Fruit fly (Drosophila melanogaster) whole organism, adult: ENCODE results near the gene Ir31a.

Experiments
- CG11617 ChIP-seq: fragments of 200-800 bp; sonication (Bioruptor generic); optimal IDR thresholded peaks from 2 replicates; lab custom pipeline; 2017; ENCODE audit warnings: mild to moderate bottlenecking, missing biosample characterization, missing genetic modification reagents, missing genetic modification characterization
- CG12768 ChIP-seq: fragments of 200-800 bp; sonication (Bioruptor generic); optimal IDR thresholded peaks from 2 replicates; lab custom pipeline; 2017; ENCODE audit warnings: missing biosample characterization, missing genetic modification characterization, mild to moderate bottlenecking, moderate library complexity, missing genetic modification reagents
- CG14711 ChIP-seq: fragments of 200-800 bp; sonication (Bioruptor generic); optimal IDR thresholded peaks from 2 replicates; lab custom pipeline; 2018; ENCODE audit warnings: missing biosample characterization, mild to moderate bottlenecking, missing genetic modification characterization, moderate library complexity
- CG1620 ChIP-seq: fragments of 200-800 bp; sonication (Bioruptor generic); optimal IDR thresholded peaks from 2 replicates; lab custom pipeline; 2016; ENCODE audit warnings: missing biosample characterization, missing genetic modification characterization
- CG33017 ChIP-seq: fragments of 200-800 bp; sonication (Bioruptor generic); optimal IDR thresholded peaks from 2 replicates; lab custom pipeline; 2018; ENCODE audit warnings: missing biosample characterization, mild to moderate bottlenecking, missing genetic modification characterization, moderate library complexity
- CG5204 ChIP-seq: fragments of 200-800 bp; sonication (Bioruptor generic); optimal IDR thresholded peaks from 2 replicates; lab custom pipeline; 2016; ENCODE audit warnings: missing biosample characterization, missing genetic modification characterization
- CG7045 ChIP-seq: fragments of 200-800 bp; sonication (Bioruptor generic); optimal IDR thresholded peaks from 2 replicates; lab custom pipeline; 2017; ENCODE audit warnings: missing biosample characterization, mild to moderate bottlenecking, missing genetic modification characterization
- CG7101 ChIP-seq: fragments of 200-800 bp; sonication (Bioruptor generic); optimal IDR thresholded peaks from 2 replicates; lab custom pipeline; 2018; ENCODE audit warnings: missing biosample characterization, mild to moderate bottlenecking, missing genetic modification characterization, moderate library complexity
- Clk ChIP-seq: fragments of 200-800 bp; sonication (Bioruptor generic); optimal IDR thresholded peaks from 2 replicates; lab custom pipeline; 2017; ENCODE audit warnings: missing biosample characterization, missing genetic modification characterization
- Crg-1 ChIP-seq: fragments of 200-800 bp; sonication (Bioruptor generic); optimal IDR thresholded peaks from 2 replicates; lab custom pipeline; 2016; ENCODE audit warnings: missing biosample characterization, missing genetic modification characterization
- Hr96 ChIP-seq: fragments of 200-800 bp; sonication (Bioruptor generic); optimal IDR thresholded peaks from 2 replicates; lab custom pipeline; 2016; ENCODE audit warnings: missing biosample characterization, missing genetic modification characterization
- Mnt ChIP-seq: fragments of 200-800 bp; sonication (Bioruptor generic); optimal IDR thresholded peaks from 2 replicates; lab custom pipeline; 2016; ENCODE audit warnings: missing biosample characterization, mild to moderate bottlenecking, missing genetic modification characterization
- bab1 ChIP-seq: fragments of 200-800 bp; sonication (Bioruptor generic); optimal IDR thresholded peaks from 3 replicates; lab custom pipeline; 2019; ENCODE audit warnings: missing biosample characterization, mild to moderate bottlenecking, missing genetic modification characterization, moderate library complexity
- cic ChIP-seq: fragments of 200-800 bp; sonication (Bioruptor generic); optimal IDR thresholded peaks from 2 replicates; lab custom pipeline; 2017; ENCODE audit warnings: missing biosample characterization, mild to moderate bottlenecking, missing genetic modification characterization, moderate library complexity
- cnc ChIP-seq, 2 experiments: fragments of >200 bp; optimal IDR thresholded peaks; 2 replicates each; lab custom pipeline; 2017
- kay ChIP-seq: fragments of 200-800 bp; sonication (Bioruptor generic); peaks from one replicate; lab custom pipeline; 2016; ENCODE audit warnings: missing biosample characterization, missing genetic modification characterization, borderline replicate concordance
- ovo ChIP-seq: fragments of 200-800 bp; sonication (Bioruptor generic); optimal IDR thresholded peaks from 2 replicates; lab custom pipeline; 2016; ENCODE audit warnings: missing biosample characterization, missing genetic modification characterization
- pad ChIP-seq: fragments of 200-800 bp; sonication (Bioruptor generic); optimal IDR thresholded peaks from 3 replicates; lab custom pipeline; 2017; ENCODE audit warnings: missing biosample characterization, missing genetic modification characterization, mild to moderate bottlenecking, moderate library complexity, missing genetic modification reagents
- tj ChIP-seq: fragments of 200-800 bp; sonication (Bioruptor generic); optimal IDR thresholded peaks from 3 replicates; lab custom pipeline; 2017; ENCODE audit warnings: missing biosample characterization, mild to moderate bottlenecking, missing genetic modification characterization, moderate library complexity
- toe ChIP-seq: fragments of 200-800 bp; sonication (Bioruptor generic); optimal IDR thresholded peaks from 2 replicates; lab custom pipeline; 2016; ENCODE audit warnings: missing biosample characterization, missing genetic modification characterization

The Ir31a gene

DNA sequence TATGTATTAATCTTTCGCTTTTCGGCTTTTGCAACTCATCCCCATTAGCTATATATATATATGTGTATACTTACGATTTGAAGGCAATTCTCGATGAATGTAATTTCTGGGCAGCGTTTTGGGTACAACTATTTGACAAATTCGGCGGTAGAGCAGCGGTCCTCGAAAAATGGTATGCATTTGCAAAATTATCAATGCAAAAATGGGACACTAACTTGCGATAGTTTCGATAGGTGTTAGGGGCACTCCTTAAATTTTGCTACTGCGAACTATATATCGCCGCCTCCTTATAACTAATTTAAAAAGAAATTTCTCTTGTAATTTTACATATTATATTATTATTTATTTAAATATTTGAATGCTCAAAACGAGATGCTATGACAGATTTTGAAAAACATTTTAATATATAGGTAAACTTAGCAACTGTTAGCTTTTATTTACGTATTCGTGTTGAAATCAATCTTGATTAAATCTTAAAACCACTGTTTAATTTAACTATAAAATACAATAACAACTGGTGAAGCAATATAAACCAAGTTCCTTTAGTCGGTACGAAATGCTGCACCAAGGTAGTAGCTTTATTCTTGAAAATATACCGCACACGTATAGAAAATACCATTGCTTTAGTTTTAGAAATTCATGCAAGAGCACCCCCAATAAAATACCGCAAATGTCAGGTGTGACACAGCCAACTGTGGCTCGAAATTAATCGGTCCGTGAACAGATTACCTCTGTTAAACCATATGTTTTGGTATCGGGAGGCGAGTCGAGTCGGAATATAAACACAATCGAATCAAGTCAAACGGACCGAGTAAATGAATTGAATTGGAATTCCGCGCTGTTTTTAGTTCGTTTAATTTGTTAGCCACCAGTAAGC lies 8.1 kb downstream of the Ir31a start, which contains the start of the genes CG5355 and Klp31E:
TSS of gene CG5355 (minus strand) at position 213 of the 877 bp plus-strand sequence.
TSS of gene Klp31E (plus strand) at position 767 of the 877 bp plus-strand sequence.
- TF ChIP-seq CG7101 (tag; lab: Kevin White, UChicago) (peak; percentile 60), CG12768 (GFP tag; lab: Kevin White, UChicago) (peak; percentile 61), CG11617 (GFP tag; lab: Kevin White, UChicago) (peak; percentile 78), CG14711 (peak; percentile 47), toe (GFP tag; lab: Kevin White, UChicago) (no peak), Clk (peak; percentile 31), cnc (optimal IDR thresholded peaks at IDR 0.05; lab: Kevin White, UChicago) (peak in 1 of 2 experiments; percentile 37), ovo (no peak), Mnt (GFP tag; lab: Kevin White, UChicago) (peak; percentile 33), CG33017 (tag; lab: Kevin White, UChicago) (peak; percentile 41), pad (GFP tag; lab: Kevin White, UChicago) (peak; percentile 52), CG5204 (GFP tag; lab: Kevin White, UChicago) (no peak), tj (GFP tag; lab: Kevin White, UChicago) (peak; percentile 39), Crg-1 (GFP tag; lab: Kevin White, UChicago) (no peak), CG7045 (peak; percentile 64), CG1620 (GFP tag; lab: Kevin White, UChicago) (peak; percentile 46)

DNA sequence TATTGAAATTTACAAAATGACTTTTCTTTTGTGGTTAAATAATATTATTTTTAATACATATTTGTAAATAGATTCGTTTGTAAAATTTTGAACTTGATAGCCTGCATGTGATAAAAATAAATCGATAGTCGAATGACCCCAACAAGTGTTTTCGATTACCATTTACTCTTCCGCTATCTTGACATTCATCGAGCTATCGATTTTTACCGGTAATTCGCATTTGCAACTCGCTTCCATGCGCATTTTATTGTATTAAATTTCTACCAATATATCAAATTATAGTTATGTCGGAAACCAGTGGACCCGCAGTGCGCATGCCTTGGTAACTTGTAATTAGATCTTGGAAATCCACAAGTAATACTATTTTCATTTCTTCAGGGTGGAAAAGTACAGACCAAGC lies 13.6 kb downstream of the Ir31a start, which contains the start of gene RfC3:
TSS of gene RfC3 (plus strand) at position 210 of the 400 bp plus-strand sequence.
- TF ChIP-seq CG33017 (tag; lab: Kevin White, UChicago) (no peak), pad (GFP tag; lab: Kevin White, UChicago) (no peak), CG14711 (no peak), Mnt (GFP tag; lab: Kevin White, UChicago) (peak; percentile 16), CG11617 (GFP tag; lab: Kevin White, UChicago) (no peak), CG5204 (GFP tag; lab: Kevin White, UChicago) (no peak), Clk (no peak), CG7045 (no peak), cic (GFP tag; lab: Kevin White, UChicago) (no peak), toe (GFP tag; lab: Kevin White, UChicago) (no peak), CG12768 (GFP tag; lab: Kevin White, UChicago) (no peak), cnc (optimal IDR thresholded peaks at IDR 0.05; lab: Kevin White, UChicago) (no peak), bab1 (GFP tag; lab: Kevin White, UChicago) (no peak), tj (GFP tag; lab: Kevin White, UChicago) (no peak), Hr96 (GFP tag; lab: Kevin White, UChicago) (no peak), CG1620 (GFP tag; lab: Kevin White, UChicago) (no peak), kay (GFP tag; lab: Kevin White, UChicago) (peak; percentile 94)

DNA sequence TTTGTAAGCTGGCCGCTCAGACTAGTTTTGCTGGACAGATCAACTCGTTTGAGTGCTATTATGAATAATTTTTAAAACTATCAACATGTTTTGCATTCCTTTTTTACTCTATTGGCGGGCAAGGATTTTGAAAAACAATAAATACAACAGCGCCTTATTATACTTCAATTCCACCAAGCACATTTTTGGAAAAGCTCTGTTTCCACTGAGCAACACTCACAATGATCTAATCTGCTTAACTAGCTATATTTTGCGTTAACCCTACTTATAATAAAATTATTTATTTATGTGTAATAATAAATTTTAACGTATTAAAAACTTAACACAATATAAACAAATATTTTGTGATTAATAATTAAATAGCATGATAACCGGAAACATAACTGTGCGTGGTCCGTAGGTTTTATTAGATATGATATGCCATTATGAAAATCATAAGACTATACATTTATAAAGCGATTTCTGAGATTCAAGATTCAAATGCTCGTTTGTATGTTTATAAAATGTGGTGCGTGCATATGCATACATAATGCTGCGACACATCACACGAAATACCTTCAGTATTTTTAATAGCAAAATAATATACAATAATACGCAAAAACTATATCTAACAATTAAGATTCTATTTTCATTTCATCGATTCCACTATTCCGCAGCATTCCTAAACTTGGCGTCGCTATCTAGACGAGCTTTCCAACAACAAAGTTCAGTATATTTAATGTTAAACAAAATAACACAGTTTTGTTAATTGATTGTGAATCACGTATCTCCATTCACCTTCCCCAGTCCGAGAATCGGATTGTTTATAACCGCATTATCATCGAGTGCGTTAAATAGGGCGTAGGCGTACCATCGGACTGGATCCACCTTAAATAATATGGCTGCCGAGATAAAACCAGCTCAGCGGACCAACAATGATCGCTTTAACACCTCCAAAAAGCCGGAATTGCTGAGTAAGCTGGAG lies 17.6 kb downstream of the Ir31a start, which contains the start of the genes pie and Wdfy2:
TSS of gene pie (minus strand) at position 138 of the 964 bp plus-strand sequence.
TSS of gene Wdfy2 (plus strand) at position 649 of the 964 bp plus-strand sequence.
- peak; percentile 4 for TF ChIP-seq bab1 (GFP tag; lab: Kevin White, UChicago)
- no peak for TF ChIP-seq toe (GFP tag; lab: Kevin White, UChicago)
- peak; percentile 68 for TF ChIP-seq kay (GFP tag; lab: Kevin White, UChicago)
- TF ChIP-seq Clk, result no peak
- TF ChIP-seq CG1620 (GFP tag; lab: Kevin White, UChicago), result no peak
- TF ChIP-seq pad (GFP tag; lab: Kevin White, UChicago), result no peak
- no peak for TF ChIP-seq CG5204 (GFP tag; lab: Kevin White, UChicago)
- TF ChIP-seq tj (GFP tag; lab: Kevin White, UChicago), result peak; percentile 88
- TF ChIP-seq Hr96 (GFP tag; lab: Kevin White, UChicago), result no peak
- TF ChIP-seq Crg-1 (GFP tag; lab: Kevin White, UChicago), result no peak
- no peak for TF ChIP-seq CG11617 (GFP tag; lab: Kevin White, UChicago)
- no peak for TF ChIP-seq CG7101 (tag; lab: Kevin White, UChicago)
- TF ChIP-seq CG14711, result no peak
- no peak for TF ChIP-seq cnc (optimal IDR thresholded peaks at IDR 0.05; lab: Kevin White, UChicago)

DNA sequence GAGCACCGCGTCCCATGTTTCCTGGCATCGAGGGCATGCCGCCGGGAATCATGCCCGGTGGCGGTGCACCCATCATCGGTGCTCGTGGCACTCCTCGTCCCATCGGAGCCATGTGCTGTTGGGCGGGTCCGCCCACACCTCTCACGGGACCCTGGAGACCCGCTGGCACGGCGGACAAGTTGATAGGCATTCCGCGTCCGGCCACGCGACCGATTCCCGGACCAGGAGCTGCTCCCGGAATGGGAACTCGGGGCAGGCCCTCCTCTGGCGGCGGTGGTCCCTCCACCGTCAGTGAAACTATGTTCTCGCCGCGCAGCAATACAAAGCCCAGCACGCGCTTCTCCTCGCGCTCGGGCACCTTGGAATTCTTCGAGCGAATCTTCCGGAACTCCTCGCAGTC lies 20.2 kb downstream of the Ir31a start:
- TF ChIP-seq tj (GFP tag; lab: Kevin White, UChicago), result no peak
- TF ChIP-seq CG1620 (GFP tag; lab: Kevin White, UChicago), result no peak
- no peak for TF ChIP-seq bab1 (GFP tag; lab: Kevin White, UChicago)

- TF ChIP-seq pad (GFP tag; lab: Kevin White, UChicago) (no peak), kay (GFP tag; lab: Kevin White, UChicago) (no peak), Mnt (GFP tag; lab: Kevin White, UChicago) (peak; percentile 89), ovo (no peak), CG11617 (GFP tag; lab: Kevin White, UChicago) (peak; percentile 65), CG5204 (GFP tag; lab: Kevin White, UChicago) (no peak), CG7045 (no peak), Crg-1 (GFP tag; lab: Kevin White, UChicago) (peak; percentile 54), tj (GFP tag; lab: Kevin White, UChicago) (peak; percentile 97), CG14711 (peak; percentile 65), cnc (optimal IDR thresholded peaks at IDR 0.05; lab: Kevin White, UChicago) (peak in 1 of 2 experiments; percentile 2), Hr96 (GFP tag; lab: Kevin White, UChicago) (no peak), CG1620 (GFP tag; lab: Kevin White, UChicago) (no peak), CG33017 (tag; lab: Kevin White, UChicago) (no peak), bab1 (GFP tag; lab: Kevin White, UChicago) (peak; percentile 34), cic (GFP tag; lab: Kevin White, UChicago) (peak; percentile 26), toe (GFP tag; lab: Kevin White, UChicago) (no peak), Clk (no peak), CG12768 (GFP tag; lab: Kevin White, UChicago) (no peak), CG7101 (tag; lab: Kevin White, UChicago) (peak; percentile 63)
These were observed 21.2 kb downstream of the Ir31a start, which contains the start of the genes SmB and KdelR for dm6 chr2L:10426534-10427048. Gene SmB (minus strand): TSS chr2L:10426627. Gene KdelR (plus strand): TSS chr2L:10426887.
